Fruit fly (Drosophila melanogaster) S2 (cell line): Measurements from ENCODE around the gene CG5096.

Experiments used
- CG8478 ChIP-seq: fragments of >200 bp; optimal IDR thresholded peaks from 2 replicates; lab custom pipeline; 2018
- CTCF ChIP-seq, 2 experiments: fragments of >200 bp; optimal IDR thresholded peaks; 2 replicates each; lab custom pipeline; 2018

Gene CG5096

dm6 chr2L:10396488-10396824 is 14.4 kb downstream of the CG5096 start, which contains the start of gene Cnot4:
Cnot4 (plus strand) TSS chr2L:10396716.
- TF ChIP-seq CG8478 (no peak), CTCF (optimal IDR thresholded peaks at IDR 0.05; lab: Kevin White, UChicago) (no peak)

dm6 chr2L:10396877-10397587 is 15.0 kb downstream of the CG5096 start:
- TF ChIP-seq CG8478 (no peak), CTCF (optimal IDR thresholded peaks at IDR 0.05; lab: Kevin White, UChicago) (no peak)

DNA sequence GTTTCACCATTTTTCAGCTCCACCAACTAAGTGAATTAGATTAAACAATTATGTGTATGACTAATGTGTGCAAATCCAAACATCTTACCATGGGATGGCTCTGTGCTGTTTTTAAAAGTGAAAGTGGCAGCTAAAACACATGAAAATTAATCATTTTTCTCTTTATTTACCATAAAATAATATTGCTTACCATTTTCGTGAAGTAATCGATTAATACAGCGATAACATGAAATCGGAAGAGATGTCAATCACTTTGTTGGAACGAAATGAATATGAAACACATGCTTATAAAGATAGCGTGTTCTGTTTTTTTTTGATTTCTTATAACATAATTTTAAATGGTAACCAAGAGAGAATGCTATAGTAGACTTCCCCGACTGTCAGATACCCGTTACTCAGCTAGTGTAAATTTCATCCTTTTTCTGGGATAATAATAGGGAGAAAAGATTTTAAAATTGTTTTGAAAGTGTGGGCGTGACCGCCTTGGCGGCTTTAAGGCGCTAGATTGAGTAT is 21.8 kb downstream of the CG5096 start:
- TF ChIP-seq CTCF (optimal IDR thresholded peaks at IDR 0.05; lab: Kevin White, UChicago): no peak
- TF ChIP-seq CG8478: no peak

DNA sequence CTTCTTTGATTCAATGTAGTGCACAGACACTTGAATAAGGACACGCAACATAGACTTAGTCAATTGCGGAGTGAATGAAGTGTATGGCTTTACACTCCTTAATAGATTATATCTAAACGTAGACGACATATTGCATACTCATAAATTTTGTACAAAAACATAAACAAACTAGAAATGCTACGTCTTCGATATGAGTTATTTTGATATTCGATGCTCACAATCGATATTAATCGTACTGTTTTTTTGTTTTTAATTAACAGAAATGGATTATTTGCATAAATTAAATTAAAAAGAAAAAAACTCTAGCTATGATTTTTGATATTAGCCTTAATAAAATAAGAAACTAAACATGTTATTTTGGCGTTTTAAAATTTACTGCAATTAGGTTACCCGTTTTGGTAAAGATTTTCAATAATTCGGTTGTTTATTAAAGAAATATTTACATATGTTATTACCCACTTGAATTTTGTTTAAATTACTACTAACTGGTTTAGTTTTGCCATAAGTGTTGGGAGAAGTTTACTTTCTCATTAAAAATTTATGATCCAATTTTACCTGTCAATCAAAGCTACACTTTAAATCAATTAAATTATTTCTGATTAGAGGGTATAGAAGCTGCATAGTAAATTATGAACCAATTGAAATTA is 23.1 kb downstream of the CG5096 start, which contains the start of the genes CG17768, LSm-4 and Ir31a:
Gene CG17768 (minus strand): TSS at position 196 of the 647 bp plus-strand sequence.
Gene LSm-4 (minus strand): TSS at position 196 of the 647 bp plus-strand sequence.
Gene Ir31a (plus strand): TSS at position 558 of the 647 bp plus-strand sequence.
- TF ChIP-seq CG8478 (no peak), CTCF (optimal IDR thresholded peaks at IDR 0.05; lab: Kevin White, UChicago) (no peak)

dm6 chr2L:10408122-10408576 is 26.1 kb downstream of the CG5096 start, which contains the start of the genes Ip259 and RpS27A:
Ip259 (plus strand) TSS chr2L:10408352.
RpS27A (plus strand) TSS chr2L:10408352.
- TF ChIP-seq CTCF (optimal IDR thresholded peaks at IDR 0.05; lab: Kevin White, UChicago) (peak in 1 of 2 experiments; percentile 11), CG8478 (no peak)

DNA sequence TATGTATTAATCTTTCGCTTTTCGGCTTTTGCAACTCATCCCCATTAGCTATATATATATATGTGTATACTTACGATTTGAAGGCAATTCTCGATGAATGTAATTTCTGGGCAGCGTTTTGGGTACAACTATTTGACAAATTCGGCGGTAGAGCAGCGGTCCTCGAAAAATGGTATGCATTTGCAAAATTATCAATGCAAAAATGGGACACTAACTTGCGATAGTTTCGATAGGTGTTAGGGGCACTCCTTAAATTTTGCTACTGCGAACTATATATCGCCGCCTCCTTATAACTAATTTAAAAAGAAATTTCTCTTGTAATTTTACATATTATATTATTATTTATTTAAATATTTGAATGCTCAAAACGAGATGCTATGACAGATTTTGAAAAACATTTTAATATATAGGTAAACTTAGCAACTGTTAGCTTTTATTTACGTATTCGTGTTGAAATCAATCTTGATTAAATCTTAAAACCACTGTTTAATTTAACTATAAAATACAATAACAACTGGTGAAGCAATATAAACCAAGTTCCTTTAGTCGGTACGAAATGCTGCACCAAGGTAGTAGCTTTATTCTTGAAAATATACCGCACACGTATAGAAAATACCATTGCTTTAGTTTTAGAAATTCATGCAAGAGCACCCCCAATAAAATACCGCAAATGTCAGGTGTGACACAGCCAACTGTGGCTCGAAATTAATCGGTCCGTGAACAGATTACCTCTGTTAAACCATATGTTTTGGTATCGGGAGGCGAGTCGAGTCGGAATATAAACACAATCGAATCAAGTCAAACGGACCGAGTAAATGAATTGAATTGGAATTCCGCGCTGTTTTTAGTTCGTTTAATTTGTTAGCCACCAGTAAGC is 31.4 kb downstream of the CG5096 start, which contains the start of the genes CG5355 and Klp31E:
Gene CG5355 (minus strand): TSS at position 213 of the 877 bp plus-strand sequence.
Gene Klp31E (plus strand): TSS at position 767 of the 877 bp plus-strand sequence.
- TF ChIP-seq CG8478: no peak
- TF ChIP-seq CTCF (optimal IDR thresholded peaks at IDR 0.05; lab: Kevin White, UChicago): no peak

DNA sequence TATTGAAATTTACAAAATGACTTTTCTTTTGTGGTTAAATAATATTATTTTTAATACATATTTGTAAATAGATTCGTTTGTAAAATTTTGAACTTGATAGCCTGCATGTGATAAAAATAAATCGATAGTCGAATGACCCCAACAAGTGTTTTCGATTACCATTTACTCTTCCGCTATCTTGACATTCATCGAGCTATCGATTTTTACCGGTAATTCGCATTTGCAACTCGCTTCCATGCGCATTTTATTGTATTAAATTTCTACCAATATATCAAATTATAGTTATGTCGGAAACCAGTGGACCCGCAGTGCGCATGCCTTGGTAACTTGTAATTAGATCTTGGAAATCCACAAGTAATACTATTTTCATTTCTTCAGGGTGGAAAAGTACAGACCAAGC is 36.9 kb downstream of the CG5096 start, which contains the start of gene RfC3:
Gene RfC3 (plus strand): TSS at position 210 of the 400 bp plus-strand sequence.
- TF ChIP-seq CTCF (optimal IDR thresholded peaks at IDR 0.05; lab: Kevin White, UChicago): no peak
- TF ChIP-seq CG8478: no peak

DNA sequence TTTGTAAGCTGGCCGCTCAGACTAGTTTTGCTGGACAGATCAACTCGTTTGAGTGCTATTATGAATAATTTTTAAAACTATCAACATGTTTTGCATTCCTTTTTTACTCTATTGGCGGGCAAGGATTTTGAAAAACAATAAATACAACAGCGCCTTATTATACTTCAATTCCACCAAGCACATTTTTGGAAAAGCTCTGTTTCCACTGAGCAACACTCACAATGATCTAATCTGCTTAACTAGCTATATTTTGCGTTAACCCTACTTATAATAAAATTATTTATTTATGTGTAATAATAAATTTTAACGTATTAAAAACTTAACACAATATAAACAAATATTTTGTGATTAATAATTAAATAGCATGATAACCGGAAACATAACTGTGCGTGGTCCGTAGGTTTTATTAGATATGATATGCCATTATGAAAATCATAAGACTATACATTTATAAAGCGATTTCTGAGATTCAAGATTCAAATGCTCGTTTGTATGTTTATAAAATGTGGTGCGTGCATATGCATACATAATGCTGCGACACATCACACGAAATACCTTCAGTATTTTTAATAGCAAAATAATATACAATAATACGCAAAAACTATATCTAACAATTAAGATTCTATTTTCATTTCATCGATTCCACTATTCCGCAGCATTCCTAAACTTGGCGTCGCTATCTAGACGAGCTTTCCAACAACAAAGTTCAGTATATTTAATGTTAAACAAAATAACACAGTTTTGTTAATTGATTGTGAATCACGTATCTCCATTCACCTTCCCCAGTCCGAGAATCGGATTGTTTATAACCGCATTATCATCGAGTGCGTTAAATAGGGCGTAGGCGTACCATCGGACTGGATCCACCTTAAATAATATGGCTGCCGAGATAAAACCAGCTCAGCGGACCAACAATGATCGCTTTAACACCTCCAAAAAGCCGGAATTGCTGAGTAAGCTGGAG is 40.9 kb downstream of the CG5096 start, which contains the start of the genes pie and Wdfy2:
Gene pie (minus strand): TSS at position 138 of the 964 bp plus-strand sequence.
Gene Wdfy2 (plus strand): TSS at position 649 of the 964 bp plus-strand sequence.
- TF ChIP-seq CG8478: no peak
- no peak for TF ChIP-seq CTCF (optimal IDR thresholded peaks at IDR 0.05; lab: Kevin White, UChicago)

- TF ChIP-seq CTCF (optimal IDR thresholded peaks at IDR 0.05; lab: Kevin White, UChicago) (no peak), CG8478 (no peak)
Measured at dm6 chr2L:10425599-10425998, 43.5 kb downstream of the CG5096 start.

dm6 chr2L:10426534-10427048 is 44.5 kb downstream of the CG5096 start, which contains the start of the genes SmB and KdelR:
SmB (minus strand) TSS chr2L:10426627.
KdelR (plus strand) TSS chr2L:10426887.
- TF ChIP-seq CTCF (optimal IDR thresholded peaks at IDR 0.05; lab: Kevin White, UChicago) (no peak), CG8478 (no peak)

DNA sequence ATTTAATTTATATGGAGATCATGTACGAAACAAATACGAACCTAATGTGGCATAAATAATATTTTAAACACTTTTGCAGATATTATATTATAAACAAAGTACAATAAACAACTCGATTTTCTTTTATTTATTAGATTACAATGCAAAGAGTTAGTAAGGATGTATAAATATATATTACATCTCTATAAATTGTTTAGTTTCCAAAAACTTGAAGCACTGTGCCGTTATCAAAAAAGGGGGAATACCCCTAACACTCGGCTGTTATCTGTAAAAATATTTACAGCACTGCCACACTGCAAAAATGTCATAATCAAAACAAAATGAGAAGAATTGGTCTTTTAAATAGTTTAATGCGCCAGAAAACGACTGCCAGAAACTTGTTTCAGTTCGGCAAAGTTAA is 46.5 kb downstream of the CG5096 start, which contains the start of gene CG5188:
Gene CG5188 (plus strand): TSS at position 302 of the 400 bp plus-strand sequence.
- TF ChIP-seq CG8478 (no peak), CTCF (optimal IDR thresholded peaks at IDR 0.05; lab: Kevin White, UChicago) (no peak)

- TF ChIP-seq CTCF (optimal IDR thresholded peaks at IDR 0.05; lab: Kevin White, UChicago) (no peak), CG8478 (no peak)
Measured at dm6 chr2L:10430802-10431476, 48.9 kb downstream of the CG5096 start, which contains the start of the genes Bug22 and TfIIB. Bug22 (minus strand) TSS chr2L:10430918. TfIIB (plus strand) TSS chr2L:10431338.
